Fruit fly (Drosophila melanogaster): Measurements from ENCODE around the gene CG31546.

CG31546 gene

dm6 chr3R:5672658-5673217, 37.3 kb upstream of the CG31546 start (continued):
- TF ChIP-seq ATbp (GFP tag; optimal IDR thresholded peaks at IDR 0.05) (peak; percentile 97), bigmax (GFP tag; optimal IDR thresholded peaks at IDR 0.05) (peak; percentile 70), pb (GFP tag; optimal IDR thresholded peaks at IDR 0.05) (peak; percentile 4), CG12236 (GFP tag; optimal IDR thresholded peaks at IDR 0.05) (peak; percentile 50), hb (GFP tag; IDR thresholded peaks at IDR 0.05; ENCODE audit: partially characterized antibody) (no peak), bab2 (GFP tag; optimal IDR thresholded peaks at IDR 0.05) (peak; percentile 77), CG9215 (GFP tag; IDR thresholded peaks at IDR 0.05) (no peak), inv (GFP tag; IDR thresholded peaks at IDR 0.05; ENCODE audit: partially characterized antibody) (no peak), Sox100B (GFP tag; optimal IDR thresholded peaks at IDR 0.05) (no peak), Fer3 (tag; optimal IDR thresholded peaks at IDR 0.05) (peak; percentile 71), cas (GFP tag; IDR thresholded peaks at IDR 0.05) (no peak), CG10267 (tag; optimal IDR thresholded peaks at IDR 0.05) (peak; percentile 44), lbe (GFP tag; optimal IDR thresholded peaks at IDR 0.05) (peak; percentile 12), gcm (GFP tag; optimal IDR thresholded peaks at IDR 0.05) (peak; percentile 91), CG3065 (GFP tag; optimal IDR thresholded peaks at IDR 0.05) (peak; percentile 55), CG16779 (GFP tag; IDR thresholded peaks at IDR 0.05) (no peak), CG5953 (GFP tag; IDR thresholded peaks at IDR 0.05) (no peak), CG10979 (tag; optimal IDR thresholded peaks at IDR 0.05) (peak; percentile 42), ash1 (GFP tag; optimal IDR thresholded peaks at IDR 0.05) (peak; percentile 91), CTCF (GFP tag; optimal IDR thresholded peaks at IDR 0.05) (peak; percentile 47), Chrac-16 (GFP tag; optimal IDR thresholded peaks at IDR 0.05) (no peak), Atf6 (GFP tag; IDR thresholded peaks at IDR 0.05) (peak; percentile 62), Atf-2 (GFP tag; optimal IDR thresholded peaks at IDR 0.05) (peak; percentile 33), CG4707 (GFP tag; optimal IDR thresholded peaks at IDR 0.05) (peak; percentile 93), CG11695 (GFP tag; IDR thresholded peaks at IDR 0.05) (peak; percentile 68), CG2712 (tag; optimal IDR thresholded peaks at IDR 0.05) (peak; percentile 66), oc (tag; optimal IDR thresholded peaks at IDR 0.05) (peak; percentile 81), klu (GFP tag; IDR thresholded peaks at IDR 0.05) (no peak), hth (optimal IDR thresholded peaks at IDR 0.05) (no peak), CG34376 (GFP tag; optimal IDR thresholded peaks at IDR 0.05) (peak; percentile 94), gsb (GFP tag; IDR thresholded peaks at IDR 0.05) (peak; percentile 31; the same call in 1 of the 2 replicates), CG7556 (GFP tag; optimal IDR thresholded peaks at IDR 0.05) (peak; percentile 79), pan (optimal IDR thresholded peaks at IDR 0.05) (no peak), pan (GFP tag; optimal IDR thresholded peaks at IDR 0.05 in 1 of 2, IDR thresholded peaks at IDR 0.05 in 1 of 2) (peak in 1 of 2 experiments; percentile 47), Sry-δ (GFP tag; optimal IDR thresholded peaks at IDR 0.05) (peak; percentile 7), YL-1 (GFP tag; optimal IDR thresholded peaks at IDR 0.05) (peak; percentile 95), insv (GFP tag; optimal IDR thresholded peaks at IDR 0.05) (peak; percentile 2 to 70), CG15011 (GFP tag; optimal IDR thresholded peaks at IDR 0.05) (peak; percentile 80), CrebB (tag; optimal IDR thresholded peaks at IDR 0.05) (peak; percentile 92), sisA (GFP tag; IDR thresholded peaks at IDR 0.05) (no peak), Dbx (GFP tag; IDR thresholded peaks at IDR 0.05) (peak; percentile 52; the same call in 1 of the 3 replicates), bsh (GFP tag; optimal IDR thresholded peaks at IDR 0.05) (peak; percentile 55 to 82), wek (GFP tag; optimal IDR thresholded peaks at IDR 0.05) (peak; percentile 96), z (GFP tag; IDR thresholded peaks at IDR 0.05) (0 out of 3 replicates have a peak, but pooled peaks have one; percentile 42), Vsx1 (GFP tag; optimal IDR thresholded peaks at IDR 0.05) (peak; percentile 88), dpn (GFP tag; optimal IDR thresholded peaks at IDR 0.05) (peak; percentile 40 to 41), fd3F (GFP tag; optimal IDR thresholded peaks at IDR 0.05) (no peak), luna (GFP tag; optimal IDR thresholded peaks at IDR 0.05) (peak; percentile 0)
